Worm (Caenorhabditis elegans): Measurements from ENCODE around the gene wars-1.

DNA sequence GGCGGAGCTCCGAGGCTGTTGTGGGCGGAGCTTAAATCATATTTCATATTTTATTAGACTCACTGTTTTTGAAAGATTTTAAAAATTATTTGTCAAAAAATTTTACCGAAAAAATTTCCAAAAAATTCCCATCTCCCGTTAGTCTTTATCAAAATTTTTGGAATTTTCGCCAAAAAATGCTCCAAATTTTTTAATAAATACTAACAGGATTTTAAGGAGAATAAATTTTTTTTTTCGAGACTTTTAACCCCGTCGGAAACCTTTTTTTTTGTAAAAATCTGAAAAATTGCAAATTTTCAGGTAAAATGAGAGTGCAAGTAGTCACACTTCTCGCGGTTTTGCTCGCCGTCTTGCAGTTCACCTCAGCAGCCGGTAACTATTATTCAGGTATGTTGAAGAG, 44.5 kb upstream of the wars-1 start, which contains the start of gene mihp-2:
- TF ChIP-seq lin-35 (GFP tag; optimal IDR thresholded peaks at IDR 0.05) (no peak), nhr-76 (tag; optimal IDR thresholded peaks at IDR 0.05) (no peak), C16A3.4 (tag; optimal IDR thresholded peaks at IDR 0.05) (no peak), nhr-11 (tag; optimal IDR thresholded peaks at IDR 0.05) (no peak), ceh-82 (tag; optimal IDR thresholded peaks at IDR 0.05) (no peak), efl-1 (optimal IDR thresholded peaks at IDR 0.05) (no peak), efl-1 (GFP tag; optimal IDR thresholded peaks at IDR 0.05 in 1 of 2) (no peak), unc-62 (GFP tag; optimal IDR thresholded peaks at IDR 0.05) (no peak), zag-1 (tag; optimal IDR thresholded peaks at IDR 0.05) (no peak), fkh-10 (GFP tag; optimal IDR thresholded peaks at IDR 0.05) (no peak), lin-13 (GFP tag; optimal IDR thresholded peaks at IDR 0.05) (no peak), snu-23 (GFP tag; optimal IDR thresholded peaks at IDR 0.05) (no peak)

All from whole organism, L1 larva.